Worm (Caenorhabditis elegans): ENCODE data around the gene Y47A7.2.

DNA sequence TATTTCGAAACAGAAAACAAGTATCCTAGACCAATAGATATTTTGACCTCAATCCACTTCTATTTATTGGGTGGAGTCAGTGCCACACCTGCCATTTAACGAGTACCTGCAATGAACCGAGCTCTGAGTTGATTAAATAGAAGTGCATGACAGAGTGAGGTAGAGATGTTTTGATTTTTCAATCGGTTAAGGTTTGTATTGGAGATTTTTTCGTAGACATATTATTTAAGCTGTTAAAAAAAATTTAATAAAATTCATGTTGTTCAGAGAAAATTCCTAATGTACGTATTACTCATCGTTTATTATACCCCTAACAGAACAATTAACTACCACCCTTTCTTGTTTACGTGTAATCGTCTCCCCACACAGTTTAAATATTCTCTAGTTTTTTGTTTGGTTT is 42.6 kb downstream of the Y47A7.2 start, which contains the start of gene srx-38:
- no peak for TF ChIP-seq flt-1 (GFP tag; IDR thresholded peaks at IDR 0.05)
- TF ChIP-seq ama-1 (optimal IDR thresholded peaks at IDR 0.05) = no peak
- TF ChIP-seq scrt-1 (GFP tag; IDR thresholded peaks at IDR 0.05) = no peak
- TF ChIP-seq tra-4 (tag; optimal IDR thresholded peaks at IDR 0.05) = no peak
- TF ChIP-seq tbx-11 (GFP tag; IDR thresholded peaks at IDR 0.05) = no peak
- TF ChIP-seq hnd-1 (tag; optimal IDR thresholded peaks at IDR 0.05) = no peak
- no peak for TF ChIP-seq aly-1 (tag; optimal IDR thresholded peaks at IDR 0.05)
- TF ChIP-seq hmg-4 (GFP tag; optimal IDR thresholded peaks at IDR 0.05) = no peak

All from whole organism, early embryonic.